Fruit fly (Drosophila melanogaster) S2 (cell line): ENCODE data around the gene Top2.

ENCODE experiments used
- CG8478 ChIP-seq: fragments of >200 bp; optimal IDR thresholded peaks from 2 replicates; lab custom pipeline; 2018
- CTCF ChIP-seq, 2 experiments: fragments of >200 bp; optimal IDR thresholded peaks; 2 replicates each; lab custom pipeline; 2018

dm6 chr2L:19414233-19414749 is 39.0 kb downstream of the Top2 start:
- TF ChIP-seq CTCF (optimal IDR thresholded peaks at IDR 0.05; lab: Kevin White, UChicago) (no peak), CG8478 (lab: Kevin White, UChicago) (no peak)
